Worm (Caenorhabditis elegans): Measurements from ENCODE around the gene Y43F8C.6.
A peak's percentile ranks its signal among the peaks of the same experiment; 100 is the strongest.

The Y43F8C.6 gene

DNA sequence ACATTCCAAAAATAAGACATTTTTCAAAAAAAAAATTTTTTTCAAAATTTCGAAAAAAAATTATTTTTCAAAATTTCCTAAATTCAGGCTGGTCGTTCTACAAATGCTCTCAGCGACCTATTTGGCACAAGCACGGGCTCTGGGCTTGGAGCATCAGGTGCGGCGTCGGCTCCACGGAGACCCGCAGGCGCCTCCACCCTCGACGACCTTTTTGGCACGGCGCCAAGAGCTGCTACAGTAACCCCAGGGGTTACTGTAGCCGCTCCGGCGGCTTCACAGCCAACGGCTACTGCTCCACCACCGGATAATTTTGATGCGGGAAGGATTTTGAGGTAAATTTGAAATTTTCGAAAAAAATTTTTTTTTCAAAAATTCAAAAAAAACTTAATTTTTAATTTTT is 15.0 kb downstream of the Y43F8C.6 start:
- peak; percentile 91 for TF ChIP-seq set-16 (GFP tag; IDR thresholded peaks at IDR 0.05)
- TF ChIP-seq ctbp-1 (GFP tag; IDR thresholded peaks at IDR 0.05) = no peak

DNA sequence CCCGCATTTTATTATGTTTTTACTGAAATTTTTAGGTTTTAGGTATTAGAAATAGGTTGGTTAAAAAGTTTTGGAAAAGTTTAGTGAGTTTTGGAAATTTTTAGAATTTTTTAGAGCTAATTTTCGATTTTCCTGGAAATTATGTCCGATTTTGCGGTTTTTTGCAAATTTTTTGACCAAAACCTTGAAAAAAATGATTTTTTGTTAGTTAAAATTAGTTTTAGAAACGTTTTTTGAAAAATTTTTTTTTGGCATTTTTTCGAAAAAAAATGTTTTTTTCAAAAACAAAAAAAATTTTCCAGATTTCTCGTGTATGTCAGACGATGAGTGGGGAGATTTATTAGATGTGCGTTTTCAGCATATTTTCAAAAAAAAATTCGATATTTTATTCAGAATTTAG is 16.0 kb downstream of the Y43F8C.6 start, which contains the start of gene dyf-19:
dyf-19 (plus strand) TSS at position 301 of the 400 bp plus-strand sequence.
- TF ChIP-seq attf-4 (tag; optimal IDR thresholded peaks at IDR 0.05) (no peak), unc-39 (tag; optimal IDR thresholded peaks at IDR 0.05) (no peak), gei-8 (GFP tag; optimal IDR thresholded peaks at IDR 0.05) (no peak), skn-1 (tag; optimal IDR thresholded peaks at IDR 0.05) (no peak), ceh-62 (tag; optimal IDR thresholded peaks at IDR 0.05) (no peak), snpc-4 (tag; optimal IDR thresholded peaks at IDR 0.05) (no peak), T26A8.4 (GFP tag; IDR thresholded peaks at IDR 0.05) (no peak), ceh-82 (tag; optimal IDR thresholded peaks at IDR 0.05) (no peak), F44E2.7 (GFP tag; IDR thresholded peaks at IDR 0.05) (no peak), madf-5 (GFP tag; IDR thresholded peaks at IDR 0.05) (no peak), hif-1 (tag; optimal IDR thresholded peaks at IDR 0.05) (no peak), nhr-6 (tag; optimal IDR thresholded peaks at IDR 0.05) (no peak), daf-16 (GFP tag; optimal IDR thresholded peaks at IDR 0.05) (no peak), daf-16 (tag; optimal IDR thresholded peaks at IDR 0.05) (no peak), Y75B8A.6 (GFP tag; IDR thresholded peaks at IDR 0.05) (no peak), cey-2 (tag; optimal IDR thresholded peaks at IDR 0.05; ENCODE audit: borderline replicate concordance, insufficient read depth) (no peak), nhr-28 (tag; optimal IDR thresholded peaks at IDR 0.05) (no peak)

DNA sequence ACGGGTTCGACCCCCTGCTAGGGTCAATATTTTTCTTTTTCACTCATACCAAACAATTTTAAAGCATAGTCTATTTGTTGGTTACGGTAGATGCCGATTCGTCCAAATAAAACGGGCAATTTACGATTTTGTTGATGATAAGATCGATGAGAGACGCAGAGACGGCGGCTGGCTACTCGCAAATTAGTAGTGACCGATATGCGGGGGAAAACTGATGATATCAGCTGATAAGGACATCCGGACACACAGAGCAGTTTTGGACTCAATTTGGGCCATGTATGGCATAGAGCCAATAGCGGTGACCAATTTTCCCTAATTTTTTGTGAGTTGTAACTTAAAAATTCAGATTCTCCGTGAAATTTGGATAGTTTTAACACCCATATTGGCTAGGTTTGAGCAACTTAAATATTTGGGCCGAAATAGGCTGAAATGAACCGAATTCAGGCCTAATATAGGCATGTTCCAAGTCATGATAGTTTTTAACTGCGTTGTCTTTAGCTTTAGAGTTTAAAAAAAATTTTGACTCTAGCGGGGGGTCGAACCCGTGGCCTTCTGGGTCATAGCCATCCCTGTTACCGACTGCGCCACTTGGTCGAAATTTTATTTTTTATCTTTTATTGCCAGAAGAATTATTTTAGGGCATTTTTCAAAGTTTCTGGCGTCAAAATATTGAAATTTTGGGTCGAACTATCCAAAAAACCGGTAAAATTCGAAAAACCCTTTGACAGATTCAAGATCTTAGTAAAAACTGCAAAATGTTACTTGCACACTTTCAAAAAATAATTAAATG is 17.0 kb downstream of the Y43F8C.6 start:
- TF ChIP-seq F49E8.2 (tag; optimal IDR thresholded peaks at IDR 0.05; ENCODE audit: borderline replicate concordance) (no peak), daf-16 (GFP tag; optimal IDR thresholded peaks at IDR 0.05) (no peak), daf-16 (tag; optimal IDR thresholded peaks at IDR 0.05) (peak; percentile 16)

DNA sequence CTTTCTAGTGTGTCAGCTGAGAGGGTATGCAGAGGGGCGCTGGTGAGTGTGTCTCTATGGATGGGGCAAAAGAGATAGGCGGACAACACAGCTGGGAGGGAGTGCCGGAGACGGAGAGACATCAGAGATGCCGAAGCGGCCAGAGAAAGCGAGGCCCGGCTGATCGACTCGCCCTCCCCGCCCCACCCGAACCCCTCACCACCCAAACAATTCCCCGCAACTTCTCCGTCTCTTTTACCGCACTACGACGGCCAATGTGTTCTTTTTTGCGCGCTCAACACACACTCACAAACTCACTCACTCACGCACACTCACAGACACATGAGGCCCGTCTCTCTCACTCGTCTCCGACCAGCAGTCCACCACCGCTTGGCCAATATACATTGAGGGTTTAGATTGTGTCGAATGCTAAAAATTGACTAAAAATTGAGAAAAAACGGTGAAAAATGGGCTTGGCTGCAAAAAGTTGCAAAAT is 18.2 kb downstream of the Y43F8C.6 start, which contains the start of gene Y43F8C.3:
Y43F8C.3 (minus strand) TSS at position 187 of the 475 bp plus-strand sequence.
- TF ChIP-seq lin-13 (GFP tag; optimal IDR thresholded peaks at IDR 0.05) = peak; percentile 69
- TF ChIP-seq nhr-42 (GFP tag; IDR thresholded peaks at IDR 0.05) = no peak
- peak; percentile 44 for TF ChIP-seq spr-3 (GFP tag; optimal IDR thresholded peaks at IDR 0.05)
- TF ChIP-seq madf-9 (GFP tag; conservative IDR thresholded peaks at IDR 0.05) = 0 out of 2 replicates have a peak, but pooled peaks have one; percentile 48
- peak; percentile 43; the same call in 1 of the 2 replicates for TF ChIP-seq pha-4 (GFP tag; IDR thresholded peaks at IDR 0.05)
- TF ChIP-seq pha-4 (tag; optimal IDR thresholded peaks at IDR 0.05) = no peak
- no peak for TF ChIP-seq tag-97 (GFP tag; IDR thresholded peaks at IDR 0.05)
- peak; percentile 67 for TF ChIP-seq dve-1 (tag; optimal IDR thresholded peaks at IDR 0.05; ENCODE audit: insufficient read depth)
- no peak for TF ChIP-seq fos-1 (tag; optimal IDR thresholded peaks at IDR 0.05)
- 0 out of 2 replicates have a peak, but pooled peaks have one; percentile 41 for TF ChIP-seq dmd-8 (GFP tag; IDR thresholded peaks at IDR 0.05)
- TF ChIP-seq lin-38 (GFP tag; IDR thresholded peaks at IDR 0.05) = 0 out of 2 replicates have a peak, but pooled peaks have one; percentile 22
- no peak for TF ChIP-seq ceh-32 (tag; optimal IDR thresholded peaks at IDR 0.05; ENCODE audit: poor library complexity)
- TF ChIP-seq nhr-28 (tag; optimal IDR thresholded peaks at IDR 0.05) = peak; percentile 56
- peak; percentile 58; the same call in 1 of the 2 replicates for TF ChIP-seq T26A8.4 (GFP tag; IDR thresholded peaks at IDR 0.05)
- peak; percentile 45 for TF ChIP-seq nhr-77 (tag; optimal IDR thresholded peaks at IDR 0.05)
- peak; percentile 27 for TF ChIP-seq rbr-2 (tag; optimal IDR thresholded peaks at IDR 0.05)
- TF ChIP-seq mep-1 (tag; optimal IDR thresholded peaks at IDR 0.05) = peak; percentile 88
- TF ChIP-seq unc-62 (GFP tag; optimal IDR thresholded peaks at IDR 0.05 in 1 of 2) = peak in 1 of 2 experiments; percentile 91
- no peak for TF ChIP-seq unc-62 (tag; optimal IDR thresholded peaks at IDR 0.05)
- no peak for TF ChIP-seq daf-16 (GFP tag; optimal IDR thresholded peaks at IDR 0.05)
- TF ChIP-seq daf-16 (tag; optimal IDR thresholded peaks at IDR 0.05) = peak; percentile 29
- TF ChIP-seq mdl-1 (tag; optimal IDR thresholded peaks at IDR 0.05) = peak; percentile 26 to 86
- no peak for TF ChIP-seq unc-130 (GFP tag; optimal IDR thresholded peaks at IDR 0.05)
- no peak for TF ChIP-seq ceh-20 (GFP tag; IDR thresholded peaks at IDR 0.05)
- TF ChIP-seq lir-3 (tag; optimal IDR thresholded peaks at IDR 0.05) = no peak
- peak; percentile 65 to 71 for TF ChIP-seq lsy-2 (tag; optimal IDR thresholded peaks at IDR 0.05)
- TF ChIP-seq egl-43 (GFP tag; IDR thresholded peaks at IDR 0.05) = peak; percentile 73
- peak; percentile 13 for TF ChIP-seq dpl-1 (GFP tag; optimal IDR thresholded peaks at IDR 0.05)
- no peak for TF ChIP-seq lin-39 (tag; optimal IDR thresholded peaks at IDR 0.05)
